Fruit fly (Drosophila melanogaster): ENCODE measurements around the gene CG34281.

DNA sequence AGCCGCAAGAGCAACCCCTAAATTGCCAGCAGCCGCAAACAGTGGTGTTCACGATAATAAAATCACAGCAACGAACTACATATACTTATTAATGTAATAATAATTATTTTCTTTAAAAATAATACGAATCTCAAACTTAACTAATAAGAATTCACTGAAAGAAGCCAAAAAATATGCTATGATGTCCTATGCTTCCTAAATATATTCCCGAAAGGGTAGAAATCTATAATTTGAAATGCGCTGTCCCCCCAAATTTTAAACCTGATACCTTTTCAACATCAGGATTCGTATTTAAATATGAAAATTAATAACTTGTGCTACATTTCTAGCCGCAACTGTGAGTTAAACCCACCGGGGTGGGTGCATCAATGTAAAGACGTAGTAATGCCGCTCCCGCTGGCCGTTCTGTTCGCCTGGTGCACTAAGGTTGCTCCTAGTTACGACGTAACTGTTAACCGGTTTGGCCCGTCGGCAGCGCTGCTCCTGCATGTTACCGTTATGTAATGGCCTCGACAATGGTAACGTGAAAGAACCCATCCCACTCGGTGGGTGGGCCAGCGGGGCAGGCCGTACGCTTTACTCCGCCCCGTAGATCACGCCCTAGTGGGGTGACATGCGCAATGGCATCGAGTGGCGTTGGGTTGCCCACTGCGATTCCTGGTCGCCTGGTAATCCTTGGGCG lies 8.3 kb upstream of the CG34281 start:
- no peak for TF ChIP-seq CTCF (optimal IDR thresholded peaks at IDR 0.05)
- no peak for TF ChIP-seq CG8478 (optimal IDR thresholded peaks at IDR 0.05)
